Fruit fly (Drosophila melanogaster): ENCODE measurements around the gene CG13659.

CG13659 gene

DNA sequence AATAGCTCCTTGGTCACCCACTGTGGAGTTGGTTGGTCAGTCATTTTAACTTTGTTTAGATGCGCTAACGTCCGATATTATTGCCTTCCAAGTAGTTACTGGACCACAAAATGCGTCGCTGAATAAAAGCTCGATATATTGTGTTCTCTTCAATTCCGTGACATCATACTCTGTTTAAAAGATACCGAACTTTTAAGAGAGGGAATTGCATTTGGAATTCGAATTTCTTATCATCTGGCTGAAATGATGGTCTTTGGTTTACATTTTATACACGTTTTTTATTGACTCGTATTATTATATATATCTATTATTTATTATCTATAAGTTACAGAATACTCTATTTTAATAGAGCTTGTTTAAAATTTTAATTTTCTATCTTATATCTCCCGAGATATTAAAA lies 30.4 kb downstream of the CG13659 start, which contains the start of gene CHKov2:
TSS of gene CHKov2 (minus strand) at position 101 of the 400 bp plus-strand sequence.
- no peak for TF ChIP-seq CG17806 (tag; optimal IDR thresholded peaks at IDR 0.05)

dm6 chr3R:25335065-25335464 lies 34.4 kb downstream of the CG13659 start, which contains the start of the genes CG10669 and CG11902:
TSS of gene CG10669 (minus strand) at chr3R:25335243.
TSS of gene CG11902 (plus strand) at chr3R:25335257.
- TF ChIP-seq gl (tag; optimal IDR thresholded peaks at IDR 0.05): no peak
- TF ChIP-seq CG15710 (tag; optimal IDR thresholded peaks at IDR 0.05): no peak

DNA sequence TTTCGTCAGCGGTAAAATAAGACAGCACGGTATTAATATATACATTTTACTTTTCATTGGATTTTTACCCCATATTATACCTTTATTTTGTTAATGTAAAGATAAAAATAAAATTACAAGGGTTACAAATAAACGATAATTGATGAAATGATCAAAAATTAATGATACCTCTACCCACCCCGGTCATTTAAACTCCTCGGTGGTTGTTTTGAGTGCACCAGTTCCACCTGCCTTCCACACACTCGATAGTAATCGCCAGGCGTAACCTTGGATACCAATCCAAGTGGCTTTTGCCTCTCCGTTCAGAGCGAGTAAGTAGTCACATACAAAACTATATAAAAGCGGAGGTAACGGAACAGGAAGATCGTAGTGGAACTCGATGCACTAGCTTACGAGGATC lies 39.3 kb downstream of the CG13659 start, which contains the start of gene rha:
TSS of gene rha (plus strand) at position 301 of the 400 bp plus-strand sequence.
- TF ChIP-seq EcR (GFP tag; optimal IDR thresholded peaks at IDR 0.05) (no peak), CG13204 (GFP tag; optimal IDR thresholded peaks at IDR 0.05) (no peak), CG8301 (tag; optimal IDR thresholded peaks at IDR 0.05) (no peak), CG10348 (GFP tag; IDR thresholded peaks at IDR 0.05) (no peak), D1 (tag; optimal IDR thresholded peaks at IDR 0.05) (no peak), CG12605 (GFP tag; IDR thresholded peaks at IDR 0.05) (no peak), CG32121 (GFP tag; IDR thresholded peaks at IDR 0.05) (no peak), CG14655 (GFP tag; optimal IDR thresholded peaks at IDR 0.05) (no peak), Ets98B (GFP tag; IDR thresholded peaks at IDR 0.05) (no peak), gl (tag; optimal IDR thresholded peaks at IDR 0.05) (no peak), CG34367 (tag; optimal IDR thresholded peaks at IDR 0.05) (no peak), Snoo (tag; optimal IDR thresholded peaks at IDR 0.05) (no peak), CG9948 (tag; optimal IDR thresholded peaks at IDR 0.05) (no peak), CG4496 (GFP tag; IDR thresholded peaks at IDR 0.05) (no peak), CG15710 (tag; optimal IDR thresholded peaks at IDR 0.05) (no peak)

DNA sequence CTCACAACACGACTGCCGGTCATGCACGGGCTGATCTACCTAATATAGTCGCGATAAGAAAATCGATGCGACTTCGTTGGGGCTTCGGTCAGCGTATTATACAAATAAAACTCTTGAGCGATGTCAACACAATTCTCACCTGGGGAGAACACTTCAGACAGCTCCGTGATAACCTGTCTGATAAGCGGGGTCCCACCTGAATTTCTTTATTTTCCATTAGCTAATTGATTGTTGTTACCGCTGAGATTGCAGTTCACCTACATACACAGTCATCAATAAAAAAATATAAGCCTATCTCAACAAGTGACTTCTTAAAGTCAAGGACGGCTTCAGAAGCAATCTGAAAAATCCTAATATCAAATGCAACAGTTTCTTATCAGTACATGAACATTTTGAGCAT lies 46.2 kb downstream of the CG13659 start, which contains the start of gene tobi:
TSS of gene tobi (minus strand) at position 23 of the 400 bp plus-strand sequence.
- TF ChIP-seq Snoo (tag; optimal IDR thresholded peaks at IDR 0.05): no peak
- no peak for TF ChIP-seq CG12605 (GFP tag; IDR thresholded peaks at IDR 0.05)
- TF ChIP-seq CG10348 (GFP tag; IDR thresholded peaks at IDR 0.05): no peak
- no peak for TF ChIP-seq CG15710 (tag; optimal IDR thresholded peaks at IDR 0.05)
